Worm (Caenorhabditis elegans): ENCODE measurements around the gene unc-24.
A peak's percentile ranks its signal among the peaks of the same experiment; 100 is the strongest.

unc-24 gene

DNA sequence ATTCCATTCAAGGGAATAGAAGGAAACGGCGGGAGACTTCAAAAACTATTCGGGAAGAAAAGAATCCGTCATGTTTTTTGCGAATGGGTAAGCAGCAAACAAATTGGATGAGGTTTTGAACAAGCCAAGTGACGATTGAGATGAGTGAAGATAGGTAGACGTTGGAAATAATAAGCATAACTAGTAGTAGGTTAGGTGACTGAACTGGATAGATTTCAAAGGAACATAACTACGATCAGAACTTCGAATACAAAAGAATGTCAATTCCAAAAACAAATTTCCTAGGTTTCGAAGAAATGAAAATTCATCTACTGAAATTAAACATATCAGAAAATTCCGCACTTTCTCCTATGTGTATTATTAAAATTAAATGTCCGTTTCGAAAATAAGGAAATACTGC lies 27.9 kb downstream of the unc-24 start:
- TF ChIP-seq sem-4 (tag; optimal IDR thresholded peaks at IDR 0.05) (no peak), skn-1 (tag; optimal IDR thresholded peaks at IDR 0.05) (no peak), F13H6.1 (tag; optimal IDR thresholded peaks at IDR 0.05) (no peak), elt-1 (tag; optimal IDR thresholded peaks at IDR 0.05) (no peak), peb-1 (tag; optimal IDR thresholded peaks at IDR 0.05) (no peak), nhr-21 (tag; optimal IDR thresholded peaks at IDR 0.05) (no peak), sma-9 (GFP tag; optimal IDR thresholded peaks at IDR 0.05) (no peak), sma-9 (tag; optimal IDR thresholded peaks at IDR 0.05) (no peak), zag-1 (tag; optimal IDR thresholded peaks at IDR 0.05) (no peak), nhr-129 (tag; optimal IDR thresholded peaks at IDR 0.05) (no peak), lin-39 (tag; optimal IDR thresholded peaks at IDR 0.05) (no peak), R02D3.7 (tag; optimal IDR thresholded peaks at IDR 0.05) (no peak), nhr-23 (tag; optimal IDR thresholded peaks at IDR 0.05) (no peak), unc-55 (GFP tag; optimal IDR thresholded peaks at IDR 0.05) (no peak), mdl-1 (tag; optimal IDR thresholded peaks at IDR 0.05) (no peak), alr-1 (tag; optimal IDR thresholded peaks at IDR 0.05) (no peak)

DNA sequence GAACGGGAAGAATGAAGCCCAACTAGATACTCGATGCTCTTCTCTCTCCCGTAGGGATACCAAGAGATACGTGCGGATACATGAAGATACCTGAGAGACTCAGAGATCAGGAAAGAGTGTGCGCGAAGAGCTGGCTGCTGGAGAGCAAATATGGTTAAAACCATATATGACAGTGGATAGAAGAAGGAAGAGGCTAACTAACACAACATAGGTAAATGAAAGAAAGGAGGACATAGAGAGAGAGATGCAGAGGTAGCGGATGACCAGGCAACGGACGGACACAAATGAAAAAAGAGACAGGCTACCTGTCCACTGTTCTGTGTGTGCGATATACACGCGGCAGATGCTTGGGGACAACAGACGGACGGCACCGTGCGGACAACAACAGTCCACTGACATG lies 28.5 kb downstream of the unc-24 start:
- TF ChIP-seq nhr-6 (tag; optimal IDR thresholded peaks at IDR 0.05) (no peak), nhr-10 (tag; optimal IDR thresholded peaks at IDR 0.05) (no peak), sem-4 (tag; optimal IDR thresholded peaks at IDR 0.05) (no peak), aly-2 (tag; optimal IDR thresholded peaks at IDR 0.05) (no peak), ceh-16 (tag; optimal IDR thresholded peaks at IDR 0.05) (no peak), ztf-4 (tag; optimal IDR thresholded peaks at IDR 0.05) (no peak), ama-1 (optimal IDR thresholded peaks at IDR 0.05) (no peak), unc-55 (GFP tag; optimal IDR thresholded peaks at IDR 0.05) (no peak), elt-3 (tag; optimal IDR thresholded peaks at IDR 0.05) (no peak), C34F6.9 (tag; optimal IDR thresholded peaks at IDR 0.05) (no peak), zag-1 (tag; optimal IDR thresholded peaks at IDR 0.05) (no peak), unc-62 (GFP tag; optimal IDR thresholded peaks at IDR 0.05) (no peak), peb-1 (tag; optimal IDR thresholded peaks at IDR 0.05) (no peak), lin-13 (GFP tag; optimal IDR thresholded peaks at IDR 0.05) (no peak), sma-3 (GFP tag; optimal IDR thresholded peaks at IDR 0.05) (no peak), dmd-4 (tag; optimal IDR thresholded peaks at IDR 0.05) (no peak), ztf-1 (GFP tag; conservative IDR thresholded peaks at IDR 0.05) (no peak), lsy-2 (tag; optimal IDR thresholded peaks at IDR 0.05) (no peak), nhr-129 (tag; optimal IDR thresholded peaks at IDR 0.05) (no peak), ztf-11 (tag; optimal IDR thresholded peaks at IDR 0.05) (no peak)

DNA sequence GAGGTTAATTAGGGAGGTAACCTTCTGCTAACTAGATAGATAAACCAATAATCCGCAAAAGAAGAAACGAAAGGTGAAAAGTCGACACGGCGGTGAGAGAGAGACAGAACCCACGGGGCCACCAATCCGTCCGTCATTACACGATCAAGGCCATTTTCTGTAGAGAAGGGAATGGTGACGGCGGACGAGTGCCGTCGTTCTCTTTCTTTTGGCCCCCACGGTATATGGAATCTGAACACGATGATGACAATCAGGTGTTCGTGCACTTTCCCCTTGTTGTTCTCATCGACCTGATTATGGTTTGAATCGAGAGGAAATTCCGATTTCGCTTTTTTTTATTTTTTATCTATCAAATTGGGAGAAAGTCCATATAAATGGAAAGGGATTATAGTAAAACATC lies 29.7 kb downstream of the unc-24 start:
- TF ChIP-seq nhr-25 (tag; optimal IDR thresholded peaks at IDR 0.05): peak; percentile 41
- TF ChIP-seq peb-1 (tag; optimal IDR thresholded peaks at IDR 0.05): no peak
- no peak for TF ChIP-seq lin-13 (GFP tag; optimal IDR thresholded peaks at IDR 0.05)
- no peak for TF ChIP-seq R02D3.7 (tag; optimal IDR thresholded peaks at IDR 0.05)
- no peak for TF ChIP-seq ztf-11 (tag; optimal IDR thresholded peaks at IDR 0.05)
- TF ChIP-seq C34F6.9 (tag; optimal IDR thresholded peaks at IDR 0.05): no peak
- TF ChIP-seq snpc-4 (tag; optimal IDR thresholded peaks at IDR 0.05): no peak
- TF ChIP-seq crh-2 (tag; optimal IDR thresholded peaks at IDR 0.05): no peak
- no peak for TF ChIP-seq unc-62 (GFP tag; optimal IDR thresholded peaks at IDR 0.05)
- TF ChIP-seq sma-9 (GFP tag; optimal IDR thresholded peaks at IDR 0.05): peak; percentile 21
- no peak for TF ChIP-seq sma-9 (tag; optimal IDR thresholded peaks at IDR 0.05)
- peak; percentile 89 for TF ChIP-seq blmp-1 (tag; optimal IDR thresholded peaks at IDR 0.05; ENCODE audit: insufficient read depth)
- no peak for TF ChIP-seq Y55F3AM.14 (GFP tag; optimal IDR thresholded peaks at IDR 0.05)
- no peak for TF ChIP-seq ztf-1 (GFP tag; conservative IDR thresholded peaks at IDR 0.05)
- TF ChIP-seq gmeb-1 (tag; optimal IDR thresholded peaks at IDR 0.05): no peak
- no peak for TF ChIP-seq egl-27 (tag; optimal IDR thresholded peaks at IDR 0.05)
- no peak for TF ChIP-seq nhr-21 (tag; optimal IDR thresholded peaks at IDR 0.05)
- TF ChIP-seq alr-1 (tag; optimal IDR thresholded peaks at IDR 0.05): no peak
- TF ChIP-seq sem-4 (tag; optimal IDR thresholded peaks at IDR 0.05): no peak
- TF ChIP-seq zag-1 (tag; optimal IDR thresholded peaks at IDR 0.05): no peak
- peak; percentile 9 for TF ChIP-seq ceh-16 (tag; optimal IDR thresholded peaks at IDR 0.05)
- TF ChIP-seq mab-5 (tag; optimal IDR thresholded peaks at IDR 0.05): no peak
- TF ChIP-seq unc-39 (tag; optimal IDR thresholded peaks at IDR 0.05): no peak
- TF ChIP-seq fos-1 (tag; optimal IDR thresholded peaks at IDR 0.05): peak; percentile 14
- TF ChIP-seq elt-1 (tag; optimal IDR thresholded peaks at IDR 0.05): no peak
- TF ChIP-seq unc-55 (GFP tag; optimal IDR thresholded peaks at IDR 0.05): no peak
- TF ChIP-seq sma-3 (GFP tag; optimal IDR thresholded peaks at IDR 0.05): peak; percentile 18
- no peak for TF ChIP-seq elt-3 (tag; optimal IDR thresholded peaks at IDR 0.05)
- TF ChIP-seq nhr-6 (tag; optimal IDR thresholded peaks at IDR 0.05): no peak
- no peak for TF ChIP-seq nhr-77 (tag; optimal IDR thresholded peaks at IDR 0.05)

Measured in whole organism, L2 larva.